Fruit fly (Drosophila melanogaster) S2 (cell line): ENCODE results near the gene Gr21a.

ENCODE experiments used
- CG8478 ChIP-seq: fragments of >200 bp; optimal IDR thresholded peaks from 2 replicates; lab custom pipeline; 2018
- CTCF ChIP-seq, 2 experiments: fragments of >200 bp; optimal IDR thresholded peaks; 2 replicates each; lab custom pipeline; 2018

DNA sequence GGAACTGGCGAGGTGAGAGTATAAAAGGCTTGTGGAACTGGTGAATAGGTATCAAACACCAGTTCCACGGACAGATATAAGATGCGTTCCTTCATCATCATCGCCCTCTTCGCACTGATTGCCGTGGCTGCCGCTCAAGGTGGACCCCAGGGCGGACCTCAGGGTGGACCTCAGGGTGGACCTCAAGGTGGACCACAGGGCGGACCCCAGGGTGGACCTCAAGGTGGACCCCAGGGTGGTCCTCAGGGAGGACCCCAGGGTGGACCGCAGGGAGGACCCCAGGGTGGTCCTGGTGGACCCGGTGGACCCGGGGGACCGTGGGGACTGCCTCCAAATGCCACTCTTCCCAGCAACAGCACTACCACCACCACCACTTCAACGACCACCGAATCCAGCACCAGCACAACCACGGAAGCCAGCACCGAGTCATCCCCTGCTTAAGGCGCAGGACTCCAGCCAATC is 1.1 kb upstream of the Gr21a start, which contains the start of gene CG13947:
- no peak for TF ChIP-seq CTCF (optimal IDR thresholded peaks at IDR 0.05; lab: Kevin White, UChicago)
- no peak for TF ChIP-seq CG8478 (lab: Kevin White, UChicago)
